Worm (Caenorhabditis elegans): ENCODE data around the gene F08G12.5.

F08G12.5 gene

DNA sequence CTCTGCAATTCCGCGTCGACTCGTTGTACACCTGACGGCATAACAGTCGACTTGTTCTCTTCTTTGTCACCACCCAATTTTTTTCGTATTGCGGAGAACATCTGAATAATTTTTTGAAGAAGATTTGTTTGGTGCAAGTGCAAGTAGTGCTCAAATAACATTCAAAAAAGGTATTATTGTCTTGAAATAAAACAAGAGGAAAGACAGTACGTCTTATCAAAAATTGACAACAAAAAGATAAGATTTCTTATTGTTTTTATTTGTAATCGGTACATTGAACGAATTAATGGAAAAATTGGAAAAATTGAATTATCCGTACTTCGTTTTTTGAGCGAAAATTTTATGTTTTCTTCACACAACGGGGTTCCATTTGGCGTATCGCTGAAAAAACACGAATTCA is 4.3 kb downstream of the F08G12.5 start, which contains the start of gene F08G12.1:
F08G12.1 (minus strand) TSS at position 101 of the 400 bp plus-strand sequence.
- no peak for TF ChIP-seq ztf-23 (GFP tag; IDR thresholded peaks at IDR 0.05)
- TF ChIP-seq T22C8.4 (GFP tag; IDR thresholded peaks at IDR 0.05): no peak
- TF ChIP-seq tab-1 (GFP tag; IDR thresholded peaks at IDR 0.05): no peak
- TF ChIP-seq med-1 (GFP tag; optimal IDR thresholded peaks at IDR 0.05; ENCODE audit: insufficient read depth): no peak
- TF ChIP-seq ref-1 (GFP tag; conservative IDR thresholded peaks at IDR 0.05): no peak
- TF ChIP-seq klf-2 (GFP tag; conservative IDR thresholded peaks at IDR 0.05): no peak
- no peak for TF ChIP-seq cog-1 (tag; optimal IDR thresholded peaks at IDR 0.05)
- no peak for TF ChIP-seq flt-1 (GFP tag; IDR thresholded peaks at IDR 0.05)
- TF ChIP-seq ztf-29 (GFP tag; IDR thresholded peaks at IDR 0.05): no peak

DNA sequence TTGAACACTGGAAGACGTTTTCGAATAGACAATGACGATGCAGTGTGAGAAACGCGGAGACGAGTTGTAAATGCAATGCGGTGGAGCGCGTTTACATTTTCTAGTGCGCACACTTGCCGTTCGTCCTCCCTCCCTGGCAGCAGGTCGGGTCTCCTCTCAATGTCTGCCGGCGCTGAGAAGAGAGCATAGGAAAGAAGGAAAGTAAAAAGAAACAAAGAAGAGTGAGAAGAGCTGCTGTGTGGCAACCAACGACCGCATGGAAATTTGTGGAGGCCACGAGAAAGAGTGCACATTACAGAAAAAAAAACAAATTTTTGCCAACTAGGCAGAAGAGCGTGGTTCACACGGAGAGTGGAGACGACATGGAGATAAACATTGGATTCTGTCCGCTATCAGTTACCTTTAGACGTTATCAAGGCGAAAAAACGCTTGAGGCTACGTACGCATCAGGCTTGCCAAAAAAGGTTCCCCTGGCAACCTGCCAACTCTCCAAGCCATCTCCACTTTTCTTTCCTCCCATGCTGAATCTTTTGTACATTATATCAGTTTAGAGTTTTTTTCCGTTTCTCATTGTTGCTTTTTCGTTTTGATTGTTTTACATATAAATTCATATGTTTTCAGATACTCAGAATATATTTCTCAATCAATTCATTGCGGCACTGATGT is 10.3 kb downstream of the F08G12.5 start, which contains the start of the genes snrp-40.1 and F08G12.3:
snrp-40.1 (minus strand) TSS at position 143 of the 666 bp plus-strand sequence.
F08G12.3 (plus strand) TSS at position 616 of the 666 bp plus-strand sequence.
- TF ChIP-seq ztf-29 (GFP tag; IDR thresholded peaks at IDR 0.05) (no peak), flt-1 (GFP tag; IDR thresholded peaks at IDR 0.05) (peak; percentile 46), med-1 (GFP tag; optimal IDR thresholded peaks at IDR 0.05; ENCODE audit: insufficient read depth) (no peak), cog-1 (tag; optimal IDR thresholded peaks at IDR 0.05) (peak; percentile 76)

DNA sequence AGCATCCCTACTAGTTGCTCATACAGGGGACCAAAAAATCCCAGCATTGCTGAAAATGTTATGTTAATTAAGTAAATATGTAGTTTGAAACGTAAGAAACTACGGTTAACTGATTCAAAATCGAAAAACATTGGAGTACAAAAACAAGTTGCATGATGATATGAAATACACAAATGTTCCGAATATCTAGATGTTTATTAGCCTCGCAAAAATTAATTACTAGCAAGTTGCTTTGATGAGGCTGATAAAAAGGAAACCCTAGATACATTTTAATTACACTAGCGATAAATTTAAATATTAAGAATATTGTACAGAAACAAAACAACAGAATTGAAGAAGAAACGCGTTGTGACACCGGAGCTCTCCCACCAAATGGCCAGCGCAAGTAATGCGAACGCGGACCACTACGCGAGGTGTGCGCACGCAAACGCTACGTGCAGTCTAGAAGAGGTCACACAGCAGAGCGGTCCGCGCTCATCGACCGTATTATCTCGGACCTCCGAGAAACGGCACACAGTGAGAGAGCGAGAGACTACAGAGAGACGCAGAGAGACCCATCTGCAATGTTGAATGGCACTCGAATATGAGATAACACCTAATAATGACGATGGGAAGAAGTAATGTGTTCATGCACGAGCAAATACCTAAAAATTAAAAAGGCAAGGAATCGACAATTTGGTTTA is 13.3 kb downstream of the F08G12.5 start, which contains the start of gene inx-2:
inx-2 (minus strand) TSS at position 51 of the 683 bp plus-strand sequence.
- no peak for TF ChIP-seq klf-2 (GFP tag; conservative IDR thresholded peaks at IDR 0.05)
- peak; percentile 77 for TF ChIP-seq tab-1 (GFP tag; IDR thresholded peaks at IDR 0.05)

DNA sequence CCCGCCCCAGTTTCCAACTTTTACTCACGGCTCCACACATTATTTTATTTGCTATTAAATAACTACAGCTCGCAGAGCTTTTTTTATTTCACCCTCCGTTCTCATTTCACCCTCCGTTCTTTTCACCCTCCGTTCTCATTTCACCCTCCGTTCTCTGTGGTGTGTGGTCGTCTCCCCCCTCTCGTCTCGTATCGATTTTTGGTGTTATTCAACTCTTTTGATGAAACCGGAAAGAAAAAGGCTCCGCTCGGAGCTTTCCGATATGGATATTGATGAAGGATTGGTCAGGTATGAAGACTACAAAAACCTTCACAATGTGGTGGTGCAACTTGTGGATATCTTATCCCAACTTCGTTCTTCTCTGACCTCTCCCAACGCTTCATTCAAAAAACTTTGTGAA is 19.6 kb downstream of the F08G12.5 start:
- peak; percentile 64 for TF ChIP-seq T22C8.4 (GFP tag; IDR thresholded peaks at IDR 0.05)
- no peak for TF ChIP-seq ztf-23 (GFP tag; IDR thresholded peaks at IDR 0.05)
- no peak for TF ChIP-seq cog-1 (tag; optimal IDR thresholded peaks at IDR 0.05)
- no peak for TF ChIP-seq ztf-29 (GFP tag; IDR thresholded peaks at IDR 0.05)
- TF ChIP-seq flt-1 (GFP tag; IDR thresholded peaks at IDR 0.05): 0 out of 2 replicates have a peak, but pooled peaks have one; percentile 28
- TF ChIP-seq tab-1 (GFP tag; IDR thresholded peaks at IDR 0.05): no peak
- TF ChIP-seq ref-1 (GFP tag; conservative IDR thresholded peaks at IDR 0.05): no peak
- no peak for TF ChIP-seq med-1 (GFP tag; optimal IDR thresholded peaks at IDR 0.05; ENCODE audit: insufficient read depth)
- no peak for TF ChIP-seq klf-2 (GFP tag; conservative IDR thresholded peaks at IDR 0.05)

DNA sequence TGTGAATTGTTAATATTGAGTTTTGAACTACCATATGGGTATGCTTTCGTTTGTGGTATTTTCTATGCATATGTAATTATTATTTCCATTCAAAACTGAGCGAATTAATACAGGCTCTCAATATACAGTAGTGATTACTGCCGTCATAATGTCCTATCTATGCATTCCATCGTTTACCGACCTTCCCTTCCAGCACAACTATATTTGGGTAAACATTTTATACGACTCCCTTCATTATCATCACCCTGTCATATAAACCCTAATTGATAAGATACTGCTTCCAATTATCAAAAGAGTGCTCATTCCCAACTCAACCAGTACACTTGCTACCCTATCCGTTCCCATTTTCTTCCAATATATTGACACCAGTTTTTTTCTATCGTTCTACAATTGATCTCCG is 20.2 kb downstream of the F08G12.5 start:
- no peak for TF ChIP-seq T22C8.4 (GFP tag; IDR thresholded peaks at IDR 0.05)
- no peak for TF ChIP-seq tab-1 (GFP tag; IDR thresholded peaks at IDR 0.05)
- no peak for TF ChIP-seq flt-1 (GFP tag; IDR thresholded peaks at IDR 0.05)
- no peak for TF ChIP-seq med-1 (GFP tag; optimal IDR thresholded peaks at IDR 0.05; ENCODE audit: insufficient read depth)
- TF ChIP-seq cog-1 (tag; optimal IDR thresholded peaks at IDR 0.05): no peak
- no peak for TF ChIP-seq ztf-29 (GFP tag; IDR thresholded peaks at IDR 0.05)
- no peak for TF ChIP-seq ztf-23 (GFP tag; IDR thresholded peaks at IDR 0.05)
- TF ChIP-seq ref-1 (GFP tag; conservative IDR thresholded peaks at IDR 0.05): no peak
- TF ChIP-seq klf-2 (GFP tag; conservative IDR thresholded peaks at IDR 0.05): no peak

DNA sequence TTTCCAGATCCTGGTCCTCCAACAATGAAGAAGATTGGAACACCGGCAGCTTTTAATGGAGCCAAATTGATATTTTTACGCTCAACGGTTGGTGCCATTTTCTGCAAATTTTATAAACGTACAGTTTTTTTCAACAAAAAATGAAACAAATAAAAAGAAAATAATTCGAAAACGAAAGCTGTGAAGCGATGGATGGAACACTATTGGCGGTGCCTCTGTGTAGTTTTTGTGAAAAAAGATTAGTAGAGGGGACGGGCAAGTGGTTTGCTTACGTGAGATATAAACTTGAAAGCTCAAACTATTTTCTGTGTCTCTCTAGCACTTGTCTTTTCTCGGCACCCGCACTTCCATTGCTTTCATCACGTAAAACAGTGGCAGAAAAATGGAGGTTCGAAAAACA is 22.5 kb downstream of the F08G12.5 start, which contains the start of gene F38B2.4:
F38B2.4 (minus strand) TSS at position 101 of the 400 bp plus-strand sequence.
- TF ChIP-seq klf-2 (GFP tag; conservative IDR thresholded peaks at IDR 0.05) (no peak), tab-1 (GFP tag; IDR thresholded peaks at IDR 0.05) (no peak), T22C8.4 (GFP tag; IDR thresholded peaks at IDR 0.05) (no peak), ztf-23 (GFP tag; IDR thresholded peaks at IDR 0.05) (no peak), cog-1 (tag; optimal IDR thresholded peaks at IDR 0.05) (no peak), med-1 (GFP tag; optimal IDR thresholded peaks at IDR 0.05; ENCODE audit: insufficient read depth) (no peak)

DNA sequence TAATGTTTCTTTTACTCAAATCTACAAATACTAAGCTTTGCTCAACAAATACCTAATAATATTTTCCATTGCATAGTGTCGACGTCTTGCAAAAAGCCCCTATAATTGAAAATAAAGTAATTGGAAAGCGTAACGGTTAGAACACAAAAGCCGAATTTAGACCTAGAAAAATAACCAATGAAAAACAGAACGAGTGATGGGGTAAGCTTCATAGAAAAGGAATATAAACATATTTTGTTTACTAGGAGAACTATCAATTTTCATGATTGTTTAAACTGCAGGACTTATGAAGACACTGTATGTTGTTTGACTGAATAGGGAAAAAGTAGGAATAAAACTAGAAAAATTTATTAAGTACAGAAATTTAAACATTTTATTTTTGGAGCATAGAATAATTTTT is 23.8 kb downstream of the F08G12.5 start, which contains the start of gene F38B2.3:
F38B2.3 (minus strand) TSS at position 101 of the 400 bp plus-strand sequence.
- TF ChIP-seq ref-1 (GFP tag; conservative IDR thresholded peaks at IDR 0.05) (no peak), T22C8.4 (GFP tag; IDR thresholded peaks at IDR 0.05) (no peak), ztf-23 (GFP tag; IDR thresholded peaks at IDR 0.05) (no peak), ztf-29 (GFP tag; IDR thresholded peaks at IDR 0.05) (no peak), tab-1 (GFP tag; IDR thresholded peaks at IDR 0.05) (no peak), cog-1 (tag; optimal IDR thresholded peaks at IDR 0.05) (no peak), med-1 (GFP tag; optimal IDR thresholded peaks at IDR 0.05; ENCODE audit: insufficient read depth) (no peak), flt-1 (GFP tag; IDR thresholded peaks at IDR 0.05) (no peak), klf-2 (GFP tag; conservative IDR thresholded peaks at IDR 0.05) (no peak)

DNA sequence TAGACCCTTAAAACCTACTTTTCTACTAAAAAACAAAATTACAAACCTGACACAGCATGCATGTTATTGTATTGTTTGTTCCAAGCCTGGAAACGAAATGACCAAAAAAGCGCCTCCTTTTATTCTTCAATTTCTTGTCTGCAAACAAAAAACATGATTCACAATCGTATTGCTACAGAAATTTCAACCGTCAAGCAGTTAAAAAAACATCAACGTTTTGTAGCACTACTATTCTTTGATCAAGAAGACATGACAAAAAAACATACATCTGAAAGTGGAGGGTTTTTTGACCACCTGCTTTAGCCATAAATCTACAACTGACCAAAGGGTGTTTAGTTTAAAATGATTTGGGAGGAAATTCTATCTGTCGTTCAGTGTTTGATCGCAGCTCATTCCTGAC is 28.9 kb downstream of the F08G12.5 start, which contains the start of gene F38B2.6:
F38B2.6 (minus strand) TSS at position 101 of the 400 bp plus-strand sequence.
- TF ChIP-seq cog-1 (tag; optimal IDR thresholded peaks at IDR 0.05) (no peak), flt-1 (GFP tag; IDR thresholded peaks at IDR 0.05) (no peak), tab-1 (GFP tag; IDR thresholded peaks at IDR 0.05) (no peak), ztf-23 (GFP tag; IDR thresholded peaks at IDR 0.05) (no peak), med-1 (GFP tag; optimal IDR thresholded peaks at IDR 0.05; ENCODE audit: insufficient read depth) (no peak), ref-1 (GFP tag; conservative IDR thresholded peaks at IDR 0.05) (no peak), ztf-29 (GFP tag; IDR thresholded peaks at IDR 0.05) (no peak), klf-2 (GFP tag; conservative IDR thresholded peaks at IDR 0.05) (no peak)

DNA sequence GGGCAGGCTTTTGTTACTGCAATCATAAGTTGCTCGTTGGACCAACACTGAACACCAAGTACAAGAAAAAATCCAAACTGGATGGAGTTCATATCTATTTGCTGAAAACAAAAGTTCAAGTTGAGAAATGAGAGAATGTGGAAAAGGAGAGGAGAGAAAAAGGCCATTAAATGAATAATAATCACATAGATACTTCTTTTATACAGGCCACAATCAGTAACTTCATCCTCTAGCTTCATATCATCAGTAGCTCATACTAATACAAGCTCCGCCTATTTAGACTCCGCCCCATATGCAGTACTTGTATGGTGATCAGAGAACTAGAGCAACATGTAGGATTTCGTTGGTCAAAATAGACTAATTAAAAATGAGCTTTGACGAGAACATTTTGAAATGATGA is 30.8 kb downstream of the F08G12.5 start, which contains the start of gene F38B2.2:
F38B2.2 (minus strand) TSS at position 101 of the 400 bp plus-strand sequence.
- TF ChIP-seq ztf-29 (GFP tag; IDR thresholded peaks at IDR 0.05): no peak
- TF ChIP-seq med-1 (GFP tag; optimal IDR thresholded peaks at IDR 0.05; ENCODE audit: insufficient read depth): no peak
- TF ChIP-seq tab-1 (GFP tag; IDR thresholded peaks at IDR 0.05): no peak
